Fruit fly (Drosophila melanogaster): ENCODE results near the gene eloF.

The eloF gene

dm6 chr3R:9813861-9814260 lies at the start of gene eloF:
eloF (plus strand) TSS chr3R:9814161.
- TF ChIP-seq CG9139 (GFP tag; optimal IDR thresholded peaks at IDR 0.05) (no peak), CG3032 (tag; optimal IDR thresholded peaks at IDR 0.05) (no peak)

DNA sequence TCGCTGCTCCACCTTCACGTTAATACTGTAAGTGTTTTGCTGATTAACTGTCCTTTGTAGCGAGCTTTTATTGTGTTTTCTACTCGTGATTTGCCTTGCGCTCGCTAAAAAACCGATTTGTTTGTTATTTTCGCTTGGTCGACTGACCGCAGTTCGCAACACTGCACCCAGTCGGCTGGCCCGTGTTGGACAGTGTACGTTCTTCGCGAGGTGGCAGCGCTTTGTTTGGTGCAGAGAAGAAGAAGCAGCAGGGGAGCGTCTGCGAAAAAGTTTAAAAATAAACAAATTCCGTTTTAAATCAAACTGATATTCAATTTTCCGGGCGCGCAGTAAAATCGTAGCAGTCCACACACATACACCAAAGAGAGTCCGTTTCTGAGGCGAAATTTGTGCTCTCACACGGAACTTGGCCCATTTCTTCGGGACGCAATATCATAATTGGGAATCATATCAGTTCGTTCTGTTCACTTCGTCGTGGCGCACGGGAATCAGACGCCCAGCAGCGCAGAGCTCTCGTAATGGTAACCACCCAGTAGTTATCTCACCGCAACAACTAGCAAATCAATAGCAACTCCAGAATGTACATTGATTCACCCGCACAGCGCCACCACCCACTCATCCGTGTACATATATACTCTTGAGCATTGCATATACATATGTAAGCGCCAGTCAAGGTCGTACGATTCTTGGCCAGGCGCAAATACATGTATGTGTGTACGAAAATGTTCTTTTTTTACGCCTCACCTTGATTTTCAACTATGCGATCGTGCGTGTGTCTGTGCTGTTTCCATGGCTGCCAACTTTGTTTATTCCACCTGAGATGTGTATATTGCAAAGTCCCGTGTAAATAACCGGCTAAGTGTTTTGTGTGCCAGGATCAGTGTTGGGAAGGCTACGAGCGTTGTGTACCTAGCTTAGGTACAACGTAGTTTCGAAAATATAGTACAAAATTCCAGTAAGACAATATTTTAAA lies 46.1 kb upstream of the eloF start, which contains the start of gene Naa80:
Gene Naa80 (plus strand): TSS at position 215 of the 973 bp plus-strand sequence.
- peak; percentile 79 for TF ChIP-seq CG31627 (GFP tag; optimal IDR thresholded peaks at IDR 0.05)
- TF ChIP-seq CG3032 (tag; optimal IDR thresholded peaks at IDR 0.05) = peak; percentile 38
- TF ChIP-seq CG6163 (GFP tag; IDR thresholded peaks at IDR 0.05) = peak; percentile 59; the same call in 2 of the 3 replicates
- TF ChIP-seq Ets96B (tag; optimal IDR thresholded peaks at IDR 0.05) = no peak
- TF ChIP-seq Met (GFP tag; optimal IDR thresholded peaks at IDR 0.05) = no peak
- peak; percentile 28 for TF ChIP-seq spab (GFP tag; optimal IDR thresholded peaks at IDR 0.05)
- TF ChIP-seq CG6854 (GFP tag; optimal IDR thresholded peaks at IDR 0.05) = no peak
- peak in 1 of 2 experiments; percentile 56 for TF ChIP-seq salr (GFP tag; optimal IDR thresholded peaks at IDR 0.05)
- TF ChIP-seq Sox102F (GFP tag; optimal IDR thresholded peaks at IDR 0.05) = no peak
- peak; percentile 64 for TF ChIP-seq Eip75B (GFP tag; optimal IDR thresholded peaks at IDR 0.05)
- peak; percentile 44 for TF ChIP-seq acj6 (GFP tag; optimal IDR thresholded peaks at IDR 0.05)
- TF ChIP-seq dac (GFP tag; optimal IDR thresholded peaks at IDR 0.05) = no peak
- TF ChIP-seq fkh (GFP tag; optimal IDR thresholded peaks at IDR 0.05) = peak; percentile 80
- no peak for TF ChIP-seq fd85E (GFP tag; optimal IDR thresholded peaks at IDR 0.05)
- TF ChIP-seq Eip93F (GFP tag; optimal IDR thresholded peaks at IDR 0.05) = no peak
- no peak for TF ChIP-seq Hr38 (GFP tag; optimal IDR thresholded peaks at IDR 0.05)
- TF ChIP-seq Sox14 (GFP tag; optimal IDR thresholded peaks at IDR 0.05) = peak; percentile 83
- peak; percentile 35 for TF ChIP-seq Lpt (GFP tag; optimal IDR thresholded peaks at IDR 0.05)
- no peak for TF ChIP-seq Blimp-1 (GFP tag; optimal IDR thresholded peaks at IDR 0.05)
- TF ChIP-seq Hr4 (GFP tag; optimal IDR thresholded peaks at IDR 0.05) = no peak
- TF ChIP-seq CG11762 (GFP tag; optimal IDR thresholded peaks at IDR 0.05; ENCODE audit: insufficient read depth) = no peak
- peak; percentile 59 for TF ChIP-seq CG6792 (GFP tag; optimal IDR thresholded peaks at IDR 0.05)
- TF ChIP-seq CG32006 (GFP tag; optimal IDR thresholded peaks at IDR 0.05) = no peak
- TF ChIP-seq CG8632 (GFP tag; optimal IDR thresholded peaks at IDR 0.05) = peak; percentile 46
- peak; percentile 83 for TF ChIP-seq CG1621 (tag; optimal IDR thresholded peaks at IDR 0.05)
- no peak for TF ChIP-seq CG16779 (tag; optimal IDR thresholded peaks at IDR 0.05)
- peak; percentile 48 for TF ChIP-seq achi (GFP tag; optimal IDR thresholded peaks at IDR 0.05)
- peak; percentile 89 for TF ChIP-seq Eip78C (GFP tag)
- peak; percentile 73 for TF ChIP-seq cyc (GFP tag; optimal IDR thresholded peaks at IDR 0.05)
- TF ChIP-seq CG9139 (GFP tag; optimal IDR thresholded peaks at IDR 0.05) = no peak
- peak; percentile 40 for TF ChIP-seq CG34406 (GFP tag; optimal IDR thresholded peaks at IDR 0.05)
- peak; percentile 8 for TF ChIP-seq CG8319 (GFP tag; optimal IDR thresholded peaks at IDR 0.05)
- peak; percentile 82 for TF ChIP-seq topi (GFP tag; optimal IDR thresholded peaks at IDR 0.05)
- TF ChIP-seq CG3919 (GFP tag; optimal IDR thresholded peaks at IDR 0.05) = peak; percentile 71
- peak; percentile 24 for TF ChIP-seq Sox15 (GFP tag; optimal IDR thresholded peaks at IDR 0.05)
- TF ChIP-seq eg (GFP tag; IDR thresholded peaks at IDR 0.05) = 0 out of 3 replicates have a peak, but pooled peaks have one; percentile 30
- peak; percentile 60 for TF ChIP-seq vri (GFP tag; optimal IDR thresholded peaks at IDR 0.05)
- peak; percentile 68 for TF ChIP-seq esn (GFP tag; optimal IDR thresholded peaks at IDR 0.05)
- no peak for TF ChIP-seq Ets21C (GFP tag; optimal IDR thresholded peaks at IDR 0.05)
- peak; percentile 54 for TF ChIP-seq CG10669 (GFP tag; optimal IDR thresholded peaks at IDR 0.05)
- no peak for TF ChIP-seq pdm3 (GFP tag; optimal IDR thresholded peaks at IDR 0.05)
- TF ChIP-seq CG10631 (GFP tag; optimal IDR thresholded peaks at IDR 0.05) = peak; percentile 75
- TF ChIP-seq Gug (GFP tag; IDR thresholded peaks at IDR 0.05) = no peak
- peak; percentile 20 for TF ChIP-seq fd59A (GFP tag; optimal IDR thresholded peaks at IDR 0.05)
- no peak for TF ChIP-seq CG11294 (GFP tag; IDR thresholded peaks at IDR 0.05)
- peak; percentile 67 for TF ChIP-seq Hr39 (GFP tag; optimal IDR thresholded peaks at IDR 0.05)
- no peak for TF ChIP-seq Smox (GFP tag; optimal IDR thresholded peaks at IDR 0.05)
